Worm (Caenorhabditis elegans) whole organism, midembryonic: Measurements from ENCODE around the gene algn-8.

Experiments
- T22C8.4 ChIP-seq: fragments of 200-800 bp; sonication (Bioruptor generic); IDR thresholded peaks from 2 replicates; pipeline ENCODE4 v1.3.6; 2022; ENCODE audit warnings: missing genetic modification characterization, missing compliant biosample characterization
- cog-1 ChIP-seq: sonication (generic microtip); optimal IDR thresholded peaks from 2 replicates; lab custom pipeline; 2016; ENCODE audit warnings: missing genetic modification characterization, missing compliant biosample characterization
- flt-1 ChIP-seq: fragments of 200-800 bp; sonication (Bioruptor generic); IDR thresholded peaks from 2 replicates; pipeline ENCODE4 v1.3.6; 2022; ENCODE audit warnings: missing genetic modification characterization, missing compliant biosample characterization
- klf-2 ChIP-seq: fragments of 200-800 bp; sonication (Bioruptor generic); conservative IDR thresholded peaks from 2 replicates; pipeline ENCODE4 v1.3.6; 2022; ENCODE audit warnings: missing genetic modification reagents, missing genetic modification characterization, missing compliant biosample characterization
- med-1 ChIP-seq: sonication (generic microtip); optimal IDR thresholded peaks from 2 replicates; lab custom pipeline; 2017; ENCODE audit warnings: missing genetic modification characterization, mild to moderate bottlenecking, missing compliant biosample characterization, antibody characterized with exemption, missing genetic modification reagents; ENCODE audit not compliant: insufficient read depth
- ref-1 ChIP-seq: fragments of 200-800 bp; sonication (Bioruptor generic); conservative IDR thresholded peaks from 2 replicates; pipeline ENCODE4 v1.3.6; 2022; ENCODE audit warnings: missing genetic modification reagents, missing genetic modification characterization, missing compliant biosample characterization
- tab-1 ChIP-seq: fragments of 200-800 bp; sonication (Bioruptor generic); IDR thresholded peaks from 2 replicates; pipeline ENCODE4 v1.3.6; 2022; ENCODE audit warnings: missing genetic modification characterization, missing compliant biosample characterization
- ztf-23 ChIP-seq: fragments of 200-800 bp; sonication (Bioruptor generic); IDR thresholded peaks from 2 replicates; pipeline ENCODE4 v1.3.6; 2022; ENCODE audit warnings: missing genetic modification reagents, missing genetic modification characterization, missing compliant biosample characterization
- ztf-29 ChIP-seq: fragments of 200-800 bp; sonication (Bioruptor generic); IDR thresholded peaks from 2 replicates; pipeline ENCODE4 v1.3.6; 2022; ENCODE audit warnings: missing genetic modification reagents, missing genetic modification characterization, missing compliant biosample characterization

The algn-8 gene

ce11 chrII:9841985-9842505, 44.2 kb downstream of the algn-8 start, which contains the start of gene rnh-1.2:
Gene rnh-1.2 (minus strand): TSS chrII:9842035.
- no peak for TF ChIP-seq med-1 (GFP tag; lab: Kevin White, UChicago)
- TF ChIP-seq cog-1 (tag; lab: Kevin White, UChicago), result no peak
- TF ChIP-seq ztf-29, result no peak
- no peak for TF ChIP-seq ref-1 (GFP tag; lab: Robert Waterston, UW)
- TF ChIP-seq klf-2, result no peak
- TF ChIP-seq flt-1 (GFP tag; lab: Robert Waterston, UW), result no peak
- TF ChIP-seq ztf-23, result no peak
- no peak for TF ChIP-seq tab-1
- TF ChIP-seq T22C8.4 (GFP tag; lab: Robert Waterston, UW), result no peak

- TF ChIP-seq ref-1 (GFP tag; lab: Robert Waterston, UW) (no peak), ztf-23 (no peak), klf-2 (no peak), ztf-29 (no peak), T22C8.4 (GFP tag; lab: Robert Waterston, UW) (no peak), tab-1 (no peak), cog-1 (tag; lab: Kevin White, UChicago) (no peak), med-1 (GFP tag; lab: Kevin White, UChicago) (no peak), flt-1 (GFP tag; lab: Robert Waterston, UW) (no peak)
Measured at ce11 chrII:9840313-9840712, 45.9 kb downstream of the algn-8 start, which contains the start of gene ZK938.11. Gene ZK938.11 (minus strand): TSS chrII:9840413.

- TF ChIP-seq klf-2 (no peak), tab-1 (0 out of 2 replicates have a peak, but pooled peaks have one; percentile 7), cog-1 (tag; lab: Kevin White, UChicago) (no peak)
Measured at ce11 chrII:9838260-9838935, 47.8 kb downstream of the algn-8 start, which contains the start of gene arrd-4. Gene arrd-4 (minus strand): TSS chrII:9838310.

- TF ChIP-seq med-1 (GFP tag; lab: Kevin White, UChicago) (no peak), tab-1 (no peak), cog-1 (tag; lab: Kevin White, UChicago) (no peak), flt-1 (GFP tag; lab: Robert Waterston, UW) (no peak), ztf-23 (no peak), ref-1 (GFP tag; lab: Robert Waterston, UW) (no peak), klf-2 (no peak), ztf-29 (no peak), T22C8.4 (GFP tag; lab: Robert Waterston, UW) (no peak)
Measured at ce11 chrII:9835958-9836357, 50.3 kb downstream of the algn-8 start.

- TF ChIP-seq ref-1 (GFP tag; lab: Robert Waterston, UW), result no peak
- no peak for TF ChIP-seq T22C8.4 (GFP tag; lab: Robert Waterston, UW)
- TF ChIP-seq cog-1 (tag; lab: Kevin White, UChicago), result no peak
- TF ChIP-seq ztf-29, result no peak
- no peak for TF ChIP-seq med-1 (GFP tag; lab: Kevin White, UChicago)
- TF ChIP-seq flt-1 (GFP tag; lab: Robert Waterston, UW), result no peak
- TF ChIP-seq ztf-23, result no peak
- no peak for TF ChIP-seq klf-2
- no peak for TF ChIP-seq tab-1
Measured at ce11 chrII:9834921-9835320, 51.3 kb downstream of the algn-8 start, which contains the start of gene arrd-5. Gene arrd-5 (plus strand): TSS chrII:9835221.

ce11 chrII:9833855-9834254, 52.4 kb downstream of the algn-8 start, which contains the start of gene ZK938.3:
Gene ZK938.3 (minus strand): TSS chrII:9833955.
- no peak for TF ChIP-seq tab-1
